Fruit fly (Drosophila melanogaster): Measurements from ENCODE around the gene Dd.

The Dd gene

dm6 chrX:21367363-21368072 is 43.7 kb upstream of the Dd start (continued):
- TF ChIP-seq Drgx (GFP tag; IDR thresholded peaks at IDR 0.05) (peak; percentile 97), CG15269 (tag; optimal IDR thresholded peaks at IDR 0.05) (peak; percentile 99), sens (GFP tag) (peak; percentile 99), mirr (GFP tag; optimal IDR thresholded peaks at IDR 0.05) (peak; percentile 97), bowl (GFP tag; IDR thresholded peaks at IDR 0.05) (peak; percentile 91), CG7745 (tag; optimal IDR thresholded peaks at IDR 0.05) (peak; percentile 5), CG13624 (GFP tag; optimal IDR thresholded peaks at IDR 0.05) (peak; percentile 96), Doc2 (GFP tag; IDR thresholded peaks at IDR 0.05) (peak; percentile 89), wor (GFP tag; IDR thresholded peaks at IDR 0.05) (peak; percentile 95), al (GFP tag; IDR thresholded peaks at IDR 0.05) (peak; percentile 96), gt (GFP tag; IDR thresholded peaks at IDR 0.05) (peak; percentile 92), CkIIα-i1 (GFP tag; IDR thresholded peaks at IDR 0.05) (peak; percentile 78), kni (GFP tag; optimal IDR thresholded peaks at IDR 0.05) (peak; percentile 96), Dip2 (GFP tag; IDR thresholded peaks at IDR 0.05) (peak; percentile 71), seq (GFP tag; IDR thresholded peaks at IDR 0.05) (peak; percentile 98), CG32532 (GFP tag; IDR thresholded peaks at IDR 0.05) (peak; percentile 96), fu2 (GFP tag; optimal IDR thresholded peaks at IDR 0.05) (peak; percentile 96), CG9215 (GFP tag; IDR thresholded peaks at IDR 0.05) (peak; percentile 96), dati (GFP tag; IDR thresholded peaks at IDR 0.05) (peak; percentile 82), Hey (tag; optimal IDR thresholded peaks at IDR 0.05) (peak; percentile 90), CG9876 (GFP tag; optimal IDR thresholded peaks at IDR 0.05) (peak; percentile 88), CG7928 (GFP tag; optimal IDR thresholded peaks at IDR 0.05) (peak; percentile 74), tgo (GFP tag; IDR thresholded peaks at IDR 0.05) (peak; percentile 97), gsb (GFP tag; IDR thresholded peaks at IDR 0.05) (peak; percentile 94), CG17385 (GFP tag; optimal IDR thresholded peaks at IDR 0.05) (peak; percentile 97), Trl (optimal IDR thresholded peaks at IDR 0.05) (peak in 1 of 2 experiments; percentile 9), Trl (GFP tag; optimal IDR thresholded peaks at IDR 0.05) (peak; percentile 94), sc (optimal IDR thresholded peaks at IDR 0.05) (no peak), sc (GFP tag; optimal IDR thresholded peaks at IDR 0.05) (peak; percentile 95), NC2β (GFP tag; optimal IDR thresholded peaks at IDR 0.05) (peak; percentile 93), CG8290 (GFP tag; optimal IDR thresholded peaks at IDR 0.05) (peak; percentile 90), CG8290 (tag; optimal IDR thresholded peaks at IDR 0.05) (peak; percentile 84 to 86), pb (GFP tag; optimal IDR thresholded peaks at IDR 0.05) (peak; percentile 95), chif (GFP tag; optimal IDR thresholded peaks at IDR 0.05) (peak; percentile 93 to 96), ara (GFP tag; IDR thresholded peaks at IDR 0.05) (peak; percentile 94), tio (GFP tag; optimal IDR thresholded peaks at IDR 0.05) (peak; percentile 98), CG10209 (GFP tag; optimal IDR thresholded peaks at IDR 0.05) (peak; percentile 98), CrebB (tag; optimal IDR thresholded peaks at IDR 0.05) (peak; percentile 97), CG18011 (GFP tag; optimal IDR thresholded peaks at IDR 0.05) (peak; percentile 90), gem (tag; optimal IDR thresholded peaks at IDR 0.05) (peak; percentile 99), CG4360 (GFP tag; IDR thresholded peaks at IDR 0.05) (peak; percentile 76), vvl (GFP tag; IDR thresholded peaks at IDR 0.05) (peak; percentile 97), stwl (tag; optimal IDR thresholded peaks at IDR 0.05) (peak; percentile 4), klu (GFP tag; IDR thresholded peaks at IDR 0.05) (peak; percentile 94), Mrtf (GFP tag; IDR thresholded peaks at IDR 0.05) (peak; percentile 96), pfk (GFP tag; optimal IDR thresholded peaks at IDR 0.05) (peak; percentile 72), ken (GFP tag; IDR thresholded peaks at IDR 0.05) (peak; percentile 94), CG7556 (GFP tag; optimal IDR thresholded peaks at IDR 0.05) (peak; percentile 98), pum (GFP tag; optimal IDR thresholded peaks at IDR 0.05) (peak; percentile 92), E2f2 (GFP tag; IDR thresholded peaks at IDR 0.05) (peak; percentile 82), zfh1 (GFP tag; IDR thresholded peaks at IDR 0.05) (peak; percentile 94), CG9609 (GFP tag; optimal IDR thresholded peaks at IDR 0.05) (peak; percentile 94)

Measured in whole organism, embryonic.